Fruit fly (Drosophila melanogaster) whole organism, adult: ENCODE results near the gene CG6330.

Experiments used
- CG14711 ChIP-seq: fragments of 200-800 bp; sonication (Bioruptor generic); optimal IDR thresholded peaks from 2 replicates; lab custom pipeline; 2018; ENCODE audit warnings: missing biosample characterization, mild to moderate bottlenecking, missing genetic modification characterization, moderate library complexity
- Hr96 ChIP-seq: fragments of 200-800 bp; sonication (Bioruptor generic); optimal IDR thresholded peaks from 2 replicates; lab custom pipeline; 2016; ENCODE audit warnings: missing biosample characterization, missing genetic modification characterization

DNA sequence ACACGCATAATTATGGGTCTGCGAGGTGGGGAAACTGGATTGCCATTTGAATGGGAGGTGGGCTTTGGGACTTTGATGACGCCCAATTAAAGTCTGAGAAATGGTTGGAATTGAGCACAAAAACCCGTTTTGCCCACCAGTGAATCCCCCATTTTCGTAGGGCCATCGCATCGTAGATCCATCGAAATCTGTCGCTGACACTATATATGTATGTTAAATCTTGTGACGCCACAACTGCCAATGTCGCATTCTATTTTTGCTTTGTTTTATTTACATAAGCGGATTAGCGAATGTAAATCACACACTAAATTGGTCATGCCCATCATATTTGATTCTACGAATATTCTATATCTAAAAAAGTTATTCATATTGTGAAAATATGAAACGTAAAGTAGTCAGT is 31.8 kb downstream of the CG6330 start:
- no peak for TF ChIP-seq Hr96 (GFP tag; lab: Kevin White, UChicago)
- TF ChIP-seq CG14711 (tag; lab: Kevin White, UChicago), result no peak
